Worm (Caenorhabditis elegans) whole organism, young adult: Measurements from ENCODE around the gene rbm-28.

ENCODE experiments used
- B0261.1 ChIP-seq: sonication (generic microtip); optimal IDR thresholded peaks from 2 replicates; lab custom pipeline; 2016; ENCODE audit warnings: mild to moderate bottlenecking, missing genetic modification characterization, moderate library complexity, missing compliant biosample characterization
- Y95B8A.8 ChIP-seq: fragments of 200-800 bp; sonication (Bioruptor generic); IDR thresholded peaks from 2 replicates; pipeline ENCODE4 v1.3.6; 2022; ENCODE audit warnings: missing genetic modification reagents, missing genetic modification characterization, missing compliant biosample characterization
- ZK185.1 ChIP-seq: sonication (generic microtip); optimal IDR thresholded peaks from 2 replicates; lab custom pipeline; 2016; ENCODE audit warnings: mild to moderate bottlenecking, missing genetic modification characterization, missing compliant biosample characterization; ENCODE audit not compliant: poor library complexity, severe bottlenecking
- ceh-100 ChIP-seq: fragments of 200-800 bp; sonication (Bioruptor generic); IDR thresholded peaks from 2 replicates; pipeline ENCODE4 v1.3.6; 2022; ENCODE audit warnings: missing genetic modification reagents, missing genetic modification characterization, missing compliant biosample characterization
- dpff-1 ChIP-seq: sonication (generic microtip); optimal IDR thresholded peaks from 2 replicates; lab custom pipeline; 2017; ENCODE audit warnings: mild to moderate bottlenecking, missing genetic modification characterization, missing compliant biosample characterization
- mcd-1 ChIP-seq: fragments of 200-800 bp; sonication (Bioruptor generic); IDR thresholded peaks from 2 replicates; pipeline ENCODE4 v1.3.6; 2022; ENCODE audit warnings: missing genetic modification reagents, missing genetic modification characterization, missing compliant biosample characterization
- nfya-1 ChIP-seq: sonication (generic microtip); optimal IDR thresholded peaks from 2 replicates; lab custom pipeline; 2017; ENCODE audit warnings: antibody characterized with exemption, missing compliant biosample characterization, missing genetic modification characterization, borderline replicate concordance; ENCODE audit not compliant: insufficient read depth
- snpc-4 ChIP-seq, 5 experiments: fragments of 150-350 bp in 1 of 5; sonication (generic microtip) in 4 of 5; optimal IDR thresholded peaks; 2 replicates each; lab custom pipeline; 2014 to 2018; ENCODE audit warnings: missing genetic modification characterization in 5 of 5, missing biosample characterization in 3 of 5, antibody characterized with exemption in 2 of 5, mild to moderate bottlenecking in 2 of 5, missing compliant biosample characterization in 2 of 5, missing genotype in 2 of 5, moderate library complexity in 2 of 5, missing genetic modification reagents in 1 of 5
- somi-1 ChIP-seq: fragments of 200-800 bp; sonication (Bioruptor generic); optimal IDR thresholded peaks from 2 replicates; lab custom pipeline; 2018; ENCODE audit warnings: mild to moderate bottlenecking, missing genetic modification characterization, missing compliant biosample characterization
- ztf-25 ChIP-seq: fragments of 200-800 bp; sonication (Bioruptor generic); IDR thresholded peaks from 2 replicates; pipeline ENCODE4 v1.3.6; 2022; ENCODE audit warnings: missing genetic modification reagents, missing genetic modification characterization, missing compliant biosample characterization

ce11 chrII:14832055-14832454 is 25.0 kb upstream of the rbm-28 start:
- TF ChIP-seq mcd-1 (GFP tag; lab: Robert Waterston, UW) (no peak), snpc-4 (GFP tag; optimal IDR thresholded peaks at IDR 0.05; lab: Kevin White, UChicago) (no peak), snpc-4 (tag; optimal IDR thresholded peaks at IDR 0.05; lab: Kevin White, UChicago) (no peak), dpff-1 (tag; lab: Kevin White, UChicago) (no peak), B0261.1 (tag; lab: Kevin White, UChicago) (no peak), ztf-25 (GFP tag; lab: Robert Waterston, UW) (no peak), somi-1 (GFP tag; lab: Kevin White, UChicago) (no peak), Y95B8A.8 (no peak), nfya-1 (tag; lab: Kevin White, UChicago) (no peak), ZK185.1 (no peak), ceh-100 (GFP tag; lab: Robert Waterston, UW) (no peak)
